Fruit fly (Drosophila melanogaster): Measurements from ENCODE around the gene Glut4EF.

Glut4EF gene

dm6 chr3R:9897564-9897963, 23.1 kb downstream of the Glut4EF start:
- TF ChIP-seq pan (optimal IDR thresholded peaks at IDR 0.05) = no peak
- TF ChIP-seq usp (GFP tag; optimal IDR thresholded peaks at IDR 0.05) = no peak
- TF ChIP-seq Dll (optimal IDR thresholded peaks at IDR 0.05) = no peak
- TF ChIP-seq EcR (GFP tag; optimal IDR thresholded peaks at IDR 0.05) = no peak
- no peak for TF ChIP-seq CG8478 (optimal IDR thresholded peaks at IDR 0.05)
- TF ChIP-seq psq (optimal IDR thresholded peaks at IDR 0.05) = no peak

- TF ChIP-seq psq (optimal IDR thresholded peaks at IDR 0.05) (no peak), EcR (GFP tag; optimal IDR thresholded peaks at IDR 0.05) (no peak), pan (optimal IDR thresholded peaks at IDR 0.05) (no peak), Dll (optimal IDR thresholded peaks at IDR 0.05) (no peak), CG8478 (optimal IDR thresholded peaks at IDR 0.05) (no peak), usp (GFP tag; optimal IDR thresholded peaks at IDR 0.05) (no peak)
Observed at dm6 chr3R:9902834-9903233, 28.4 kb downstream of the Glut4EF start.

dm6 chr3R:9903370-9903769, 28.9 kb downstream of the Glut4EF start:
- TF ChIP-seq pan (optimal IDR thresholded peaks at IDR 0.05) (no peak), CG8478 (optimal IDR thresholded peaks at IDR 0.05) (no peak), EcR (GFP tag; optimal IDR thresholded peaks at IDR 0.05) (no peak), usp (GFP tag; optimal IDR thresholded peaks at IDR 0.05) (no peak)

- TF ChIP-seq pan (optimal IDR thresholded peaks at IDR 0.05) = no peak
- no peak for TF ChIP-seq Dll (optimal IDR thresholded peaks at IDR 0.05)
- TF ChIP-seq psq (optimal IDR thresholded peaks at IDR 0.05) = no peak
- no peak for TF ChIP-seq EcR (GFP tag; optimal IDR thresholded peaks at IDR 0.05)
- TF ChIP-seq CG8478 (optimal IDR thresholded peaks at IDR 0.05) = no peak
- TF ChIP-seq usp (GFP tag; optimal IDR thresholded peaks at IDR 0.05) = no peak
Observed at dm6 chr3R:9904730-9905129, 30.2 kb downstream of the Glut4EF start.

- TF ChIP-seq CG8478 (optimal IDR thresholded peaks at IDR 0.05) = no peak
- TF ChIP-seq Dll (optimal IDR thresholded peaks at IDR 0.05) = no peak
Observed at dm6 chr3R:9906020-9906464, 31.6 kb downstream of the Glut4EF start.

dm6 chr3R:9910129-9910528, 35.6 kb downstream of the Glut4EF start:
- TF ChIP-seq psq (optimal IDR thresholded peaks at IDR 0.05) = no peak
- no peak for TF ChIP-seq Dll (optimal IDR thresholded peaks at IDR 0.05)
- TF ChIP-seq pan (optimal IDR thresholded peaks at IDR 0.05) = no peak
- no peak for TF ChIP-seq usp (GFP tag; optimal IDR thresholded peaks at IDR 0.05)
- no peak for TF ChIP-seq EcR (GFP tag; optimal IDR thresholded peaks at IDR 0.05)
- TF ChIP-seq CG8478 (optimal IDR thresholded peaks at IDR 0.05) = no peak

dm6 chr3R:9910866-9911265, 36.4 kb downstream of the Glut4EF start:
- TF ChIP-seq pan (optimal IDR thresholded peaks at IDR 0.05) = no peak

dm6 chr3R:9911788-9912187, 37.3 kb downstream of the Glut4EF start:
- no peak for TF ChIP-seq pan (optimal IDR thresholded peaks at IDR 0.05)
- no peak for TF ChIP-seq EcR (GFP tag; optimal IDR thresholded peaks at IDR 0.05)
- TF ChIP-seq Dll (optimal IDR thresholded peaks at IDR 0.05) = no peak
- no peak for TF ChIP-seq CG8478 (optimal IDR thresholded peaks at IDR 0.05)
- TF ChIP-seq usp (GFP tag; optimal IDR thresholded peaks at IDR 0.05) = no peak
- TF ChIP-seq psq (optimal IDR thresholded peaks at IDR 0.05) = no peak

dm6 chr3R:9913442-9913841, 39.0 kb downstream of the Glut4EF start:
- TF ChIP-seq pan (optimal IDR thresholded peaks at IDR 0.05) (no peak), EcR (GFP tag; optimal IDR thresholded peaks at IDR 0.05) (no peak)

- no peak for TF ChIP-seq CG8478 (optimal IDR thresholded peaks at IDR 0.05)
- no peak for TF ChIP-seq Dll (optimal IDR thresholded peaks at IDR 0.05)
- no peak for TF ChIP-seq psq (optimal IDR thresholded peaks at IDR 0.05)
- no peak for TF ChIP-seq usp (GFP tag; optimal IDR thresholded peaks at IDR 0.05)
- TF ChIP-seq pan (optimal IDR thresholded peaks at IDR 0.05) = no peak
- TF ChIP-seq EcR (GFP tag; optimal IDR thresholded peaks at IDR 0.05) = no peak
Observed at dm6 chr3R:9914287-9914686, 39.8 kb downstream of the Glut4EF start.

- no peak for TF ChIP-seq usp (GFP tag; optimal IDR thresholded peaks at IDR 0.05)
- TF ChIP-seq pan (optimal IDR thresholded peaks at IDR 0.05) = no peak
- no peak for TF ChIP-seq EcR (GFP tag; optimal IDR thresholded peaks at IDR 0.05)
- no peak for TF ChIP-seq CG8478 (optimal IDR thresholded peaks at IDR 0.05)
- no peak for TF ChIP-seq psq (optimal IDR thresholded peaks at IDR 0.05)
- no peak for TF ChIP-seq Dll (optimal IDR thresholded peaks at IDR 0.05)
Observed at dm6 chr3R:9915682-9916081, 41.2 kb downstream of the Glut4EF start.

dm6 chr3R:9917361-9917760, 42.9 kb downstream of the Glut4EF start:
- TF ChIP-seq CG8478 (optimal IDR thresholded peaks at IDR 0.05) = no peak
- TF ChIP-seq Dll (optimal IDR thresholded peaks at IDR 0.05) = no peak
- no peak for TF ChIP-seq pan (optimal IDR thresholded peaks at IDR 0.05)
- TF ChIP-seq usp (GFP tag; optimal IDR thresholded peaks at IDR 0.05) = no peak
- no peak for TF ChIP-seq psq (optimal IDR thresholded peaks at IDR 0.05)
- no peak for TF ChIP-seq EcR (GFP tag; optimal IDR thresholded peaks at IDR 0.05)

dm6 chr3R:9918009-9918408, 43.5 kb downstream of the Glut4EF start:
- TF ChIP-seq psq (optimal IDR thresholded peaks at IDR 0.05) (no peak), EcR (GFP tag; optimal IDR thresholded peaks at IDR 0.05) (peak in 1 of 2 experiments; percentile 66)

- TF ChIP-seq Dll (optimal IDR thresholded peaks at IDR 0.05) (no peak), usp (GFP tag; optimal IDR thresholded peaks at IDR 0.05) (no peak), pan (optimal IDR thresholded peaks at IDR 0.05) (no peak), CG8478 (optimal IDR thresholded peaks at IDR 0.05) (no peak), EcR (GFP tag; optimal IDR thresholded peaks at IDR 0.05) (no peak), psq (optimal IDR thresholded peaks at IDR 0.05) (no peak)
Observed at dm6 chr3R:9918830-9919229, 44.3 kb downstream of the Glut4EF start.

Measured in whole organism.